Worm (Caenorhabditis elegans) whole organism, early embryonic: Measurements from ENCODE around the gene col-166.
A peak's percentile ranks its signal among the peaks of the same experiment; 100 is the strongest.

ENCODE experiments used
- B0310.2 ChIP-seq: sonication (generic microtip); optimal IDR thresholded peaks from 2 replicates; lab custom pipeline; 2016; ENCODE audit warnings: mild to moderate bottlenecking, missing genetic modification characterization, missing compliant biosample characterization
- F13C5.2 ChIP-seq: sonication (generic microtip); optimal IDR thresholded peaks from 2 replicates; lab custom pipeline; 2017; ENCODE audit warnings: mild to moderate bottlenecking, missing genetic modification characterization, inconsistent platforms, missing compliant biosample characterization
- aly-1 ChIP-seq: sonication (generic microtip); optimal IDR thresholded peaks from 2 replicates; lab custom pipeline; 2016; ENCODE audit warnings: missing genetic modification characterization, missing compliant biosample characterization
- ama-1 ChIP-seq: fragments of 150-350 bp; optimal IDR thresholded peaks from 2 replicates; lab custom pipeline; 2014
- ceh-13 ChIP-seq: fragments of 200-800 bp; sonication (Bioruptor generic); optimal IDR thresholded peaks from 2 replicates; lab custom pipeline; 2018; ENCODE audit warnings: mild to moderate bottlenecking, missing genetic modification characterization, missing compliant biosample characterization
- ceh-36 ChIP-seq: sonication (generic microtip); optimal IDR thresholded peaks from 2 replicates; lab custom pipeline; 2016; ENCODE audit warnings: missing genetic modification characterization, inconsistent platforms, missing compliant biosample characterization
- ets-7 ChIP-seq: sonication (generic microtip); optimal IDR thresholded peaks from 2 replicates; lab custom pipeline; 2016; ENCODE audit warnings: missing genotype, missing genetic modification characterization, missing compliant biosample characterization
- flt-1 ChIP-seq: fragments of 200-800 bp; sonication (Bioruptor generic); IDR thresholded peaks from 2 replicates; pipeline ENCODE4 v1.3.6; 2022; ENCODE audit warnings: missing genetic modification characterization, missing compliant biosample characterization
- hmbx-1 ChIP-seq: sonication (generic microtip); optimal IDR thresholded peaks from 2 replicates; lab custom pipeline; 2016; ENCODE audit warnings: mild to moderate bottlenecking, missing genetic modification characterization, missing compliant biosample characterization
- hmg-4 ChIP-seq: fragments of 200-800 bp; sonication (Bioruptor generic); optimal IDR thresholded peaks from 2 replicates; lab custom pipeline; 2018; ENCODE audit warnings: mild to moderate bottlenecking, missing genetic modification characterization, missing compliant biosample characterization
- hnd-1 ChIP-seq: sonication (generic microtip); optimal IDR thresholded peaks from 2 replicates; lab custom pipeline; 2016; ENCODE audit warnings: missing genetic modification characterization, missing compliant biosample characterization
- pes-1 ChIP-seq: fragments of 200-800 bp; sonication (Bioruptor generic); IDR thresholded peaks from 2 replicates; pipeline ENCODE4 v1.3.6; 2022; ENCODE audit warnings: missing genetic modification reagents, missing genetic modification characterization, missing compliant biosample characterization
- scrt-1 ChIP-seq: fragments of 200-800 bp; sonication (Bioruptor generic); IDR thresholded peaks from 2 replicates; pipeline ENCODE4 v1.3.6; 2022; ENCODE audit warnings: missing genetic modification characterization, missing compliant biosample characterization
- sea-1 ChIP-seq: fragments of 200-800 bp; sonication (Bioruptor generic); conservative IDR thresholded peaks from 2 replicates; pipeline ENCODE4 v1.3.6; 2022; ENCODE audit warnings: missing genetic modification characterization, missing compliant biosample characterization
- tbx-11 ChIP-seq: fragments of 200-800 bp; sonication (Bioruptor generic); IDR thresholded peaks from 2 replicates; pipeline ENCODE4 v1.3.6; 2022; ENCODE audit warnings: missing genetic modification characterization, missing compliant biosample characterization
- tbx-37 ChIP-seq: fragments of 200-800 bp; sonication (Bioruptor generic); conservative IDR thresholded peaks from 2 replicates; pipeline ENCODE4 v1.3.6; 2022; ENCODE audit warnings: missing genetic modification reagents, missing genetic modification characterization, missing compliant biosample characterization
- tra-4 ChIP-seq: sonication (generic microtip); optimal IDR thresholded peaks from 2 replicates; lab custom pipeline; 2017; ENCODE audit warnings: missing genetic modification characterization, missing compliant biosample characterization

col-166 gene

ce11 chrX:6255561-6255960 lies 24.3 kb upstream of the col-166 start:
- no peak for TF ChIP-seq tra-4 (tag; lab: Kevin White, UChicago)
- TF ChIP-seq scrt-1 (GFP tag; lab: Robert Waterston, UW) = no peak
- no peak for TF ChIP-seq aly-1 (tag; lab: Kevin White, UChicago)
- no peak for TF ChIP-seq ceh-13 (GFP tag; lab: Kevin White, UChicago)
- peak; percentile 58 for TF ChIP-seq hmg-4 (GFP tag; lab: Kevin White, UChicago)
- no peak for TF ChIP-seq tbx-37 (GFP tag; lab: Robert Waterston, UW)
- no peak for TF ChIP-seq B0310.2
- TF ChIP-seq ama-1 = no peak
- no peak for TF ChIP-seq flt-1
- TF ChIP-seq ets-7 = peak; percentile 6
- TF ChIP-seq ceh-36 (tag; lab: Kevin White, UChicago) = peak; percentile 49
- TF ChIP-seq tbx-11 = 0 out of 2 replicates have a peak, but pooled peaks have one; percentile 35
- TF ChIP-seq hnd-1 = no peak
- no peak for TF ChIP-seq F13C5.2 (tag; lab: Kevin White, UChicago)
- TF ChIP-seq sea-1 (GFP tag; lab: Robert Waterston, UW) = 0 out of 2 replicates have a peak, but pooled peaks have one; percentile 32
- TF ChIP-seq pes-1 (GFP tag; lab: Robert Waterston, UW) = no peak
- no peak for TF ChIP-seq hmbx-1 (tag; lab: Kevin White, UChicago)

ce11 chrX:6256430-6256829 lies 23.4 kb upstream of the col-166 start:
- TF ChIP-seq flt-1 (no peak), tra-4 (tag; lab: Kevin White, UChicago) (no peak), scrt-1 (GFP tag; lab: Robert Waterston, UW) (no peak), sea-1 (GFP tag; lab: Robert Waterston, UW) (no peak), ceh-36 (tag; lab: Kevin White, UChicago) (no peak), hnd-1 (no peak), ceh-13 (GFP tag; lab: Kevin White, UChicago) (no peak), hmg-4 (GFP tag; lab: Kevin White, UChicago) (no peak), F13C5.2 (tag; lab: Kevin White, UChicago) (no peak), tbx-37 (GFP tag; lab: Robert Waterston, UW) (no peak), ets-7 (no peak), tbx-11 (no peak), hmbx-1 (tag; lab: Kevin White, UChicago) (no peak), aly-1 (tag; lab: Kevin White, UChicago) (no peak), pes-1 (GFP tag; lab: Robert Waterston, UW) (no peak), ama-1 (no peak), B0310.2 (no peak)

- no peak for TF ChIP-seq tbx-11
These were observed 22.8 kb upstream of the col-166 start for ce11 chrX:6256969-6257368.

- TF ChIP-seq F13C5.2 (tag; lab: Kevin White, UChicago) = no peak
- TF ChIP-seq hmg-4 (GFP tag; lab: Kevin White, UChicago) = peak; percentile 17
These were observed 21.4 kb upstream of the col-166 start for ce11 chrX:6258409-6258808.

ce11 chrX:6259081-6259480 lies 20.7 kb upstream of the col-166 start:
- no peak for TF ChIP-seq ceh-36 (tag; lab: Kevin White, UChicago)
- no peak for TF ChIP-seq B0310.2
- no peak for TF ChIP-seq tra-4 (tag; lab: Kevin White, UChicago)

- TF ChIP-seq hmg-4 (GFP tag; lab: Kevin White, UChicago) (peak; percentile 78), hnd-1 (no peak), tbx-11 (no peak)
These were observed 16.6 kb upstream of the col-166 start, which contains the start of gene W05H9.4 for ce11 chrX:6263194-6263698. Gene W05H9.4, plus strand, starts transcription at chrX:6263648.

- TF ChIP-seq tbx-37 (GFP tag; lab: Robert Waterston, UW) = no peak
- TF ChIP-seq sea-1 (GFP tag; lab: Robert Waterston, UW) = no peak
- TF ChIP-seq flt-1 = no peak
- TF ChIP-seq aly-1 (tag; lab: Kevin White, UChicago) = no peak
- TF ChIP-seq hnd-1 = no peak
- no peak for TF ChIP-seq ama-1
- no peak for TF ChIP-seq pes-1 (GFP tag; lab: Robert Waterston, UW)
- no peak for TF ChIP-seq scrt-1 (GFP tag; lab: Robert Waterston, UW)
- TF ChIP-seq tra-4 (tag; lab: Kevin White, UChicago) = no peak
- no peak for TF ChIP-seq ceh-36 (tag; lab: Kevin White, UChicago)
- TF ChIP-seq tbx-11 = no peak
- TF ChIP-seq F13C5.2 (tag; lab: Kevin White, UChicago) = no peak
- TF ChIP-seq B0310.2 = no peak
- no peak for TF ChIP-seq hmg-4 (GFP tag; lab: Kevin White, UChicago)
- TF ChIP-seq hmbx-1 (tag; lab: Kevin White, UChicago) = no peak
These were observed 13.1 kb upstream of the col-166 start, which contains the start of gene W05H9.2 for ce11 chrX:6266739-6267138. Gene W05H9.2, plus strand, starts transcription at chrX:6267039.

ce11 chrX:6271718-6272117 lies 8.1 kb upstream of the col-166 start, which contains the start of gene lro-1:
Gene lro-1, plus strand, starts transcription at chrX:6272089.
- TF ChIP-seq tbx-11 (no peak), aly-1 (tag; lab: Kevin White, UChicago) (no peak), F13C5.2 (tag; lab: Kevin White, UChicago) (no peak), tbx-37 (GFP tag; lab: Robert Waterston, UW) (no peak), hnd-1 (no peak), B0310.2 (no peak), ama-1 (no peak), tra-4 (tag; lab: Kevin White, UChicago) (no peak), flt-1 (no peak), pes-1 (GFP tag; lab: Robert Waterston, UW) (no peak), hmbx-1 (tag; lab: Kevin White, UChicago) (no peak), scrt-1 (GFP tag; lab: Robert Waterston, UW) (no peak), sea-1 (GFP tag; lab: Robert Waterston, UW) (no peak), ets-7 (no peak)
